Worm (Caenorhabditis elegans) whole organism, L4 larva: ENCODE data around the gene C14E2.7.

Experiments
- F10B5.3 ChIP-seq: sonication (generic microtip); optimal IDR thresholded peaks from 2 replicates; lab custom pipeline; 2016; ENCODE audit warnings: mild to moderate bottlenecking, missing genetic modification characterization, missing compliant biosample characterization
- F37D6.2 ChIP-seq: sonication (generic microtip); optimal IDR thresholded peaks from 2 replicates; lab custom pipeline; 2016; ENCODE audit warnings: mild to moderate bottlenecking, missing genetic modification characterization, missing compliant biosample characterization
- F49E8.2 ChIP-seq: sonication (generic microtip); optimal IDR thresholded peaks from 2 replicates; lab custom pipeline; 2016; ENCODE audit warnings: missing compliant biosample characterization, mild to moderate bottlenecking, missing genetic modification characterization, borderline replicate concordance
- R02D3.7 ChIP-seq: fragments of 150-350 bp; sonication (generic microtip); optimal IDR thresholded peaks from 3 replicates; lab custom pipeline; 2014; ENCODE audit warnings: missing biosample characterization, missing genetic modification characterization
- Y105C5A.15 ChIP-seq: fragments of 200-800 bp; sonication (Bioruptor generic); IDR thresholded peaks from 2 replicates; pipeline ENCODE4 v1.3.6; 2022; ENCODE audit warnings: missing genetic modification characterization, missing compliant biosample characterization
- ZK546.5 ChIP-seq, 2 experiments: sonication (generic microtip); optimal IDR thresholded peaks; 2 replicates each; lab custom pipeline; 2017; ENCODE audit warnings: missing biosample characterization in 2 of 2, missing genetic modification characterization in 2 of 2
- aha-1 ChIP-seq: fragments of 150-350 bp; peaks from one replicate; lab custom pipeline; 2014; ENCODE audit warnings: missing biosample characterization, missing genetic modification characterization
- ama-1 ChIP-seq: fragments of 150-350 bp; optimal IDR thresholded peaks from 2 replicates; lab custom pipeline; 2014; ENCODE audit warnings: inconsistent platforms, mixed read lengths
- attf-4 ChIP-seq: sonication (generic microtip); optimal IDR thresholded peaks from 3 replicates; lab custom pipeline; 2017; ENCODE audit warnings: missing biosample characterization, missing genetic modification characterization
- ceh-32 ChIP-seq: sonication (generic microtip); optimal IDR thresholded peaks from 2 replicates; lab custom pipeline; 2016; ENCODE audit warnings: mild to moderate bottlenecking, missing genetic modification characterization, missing compliant biosample characterization; ENCODE audit not compliant: poor library complexity
- ces-1 ChIP-seq: fragments of 150-350 bp; sonication (generic microtip); optimal IDR thresholded peaks from 4 replicates; lab custom pipeline; 2014; ENCODE audit warnings: missing biosample characterization, missing genetic modification reagents, missing genetic modification characterization
- daf-8 ChIP-seq: fragments of 200-800 bp; sonication (Bioruptor generic); IDR thresholded peaks from 2 replicates; pipeline ENCODE4 v1.3.6; 2022; ENCODE audit warnings: missing genetic modification characterization, missing compliant biosample characterization
- duxl-1 ChIP-seq: sonication (generic microtip); optimal IDR thresholded peaks from 2 replicates; lab custom pipeline; 2016; ENCODE audit warnings: mild to moderate bottlenecking, missing genetic modification characterization, moderate library complexity, missing compliant biosample characterization; ENCODE audit not compliant: poor library complexity
- egl-27 ChIP-seq: sonication (generic microtip); optimal IDR thresholded peaks from 3 replicates; lab custom pipeline; 2017; ENCODE audit warnings: missing biosample characterization, missing genetic modification reagents, missing genetic modification characterization
- egl-43 ChIP-seq: fragments of 200-800 bp; sonication (Bioruptor generic); IDR thresholded peaks from 2 replicates; pipeline ENCODE4 v1.3.6; 2022; ENCODE audit warnings: missing genetic modification reagents, missing genetic modification characterization, missing compliant biosample characterization
- fos-1 ChIP-seq: fragments of 150-350 bp; optimal IDR thresholded peaks from 2 replicates; lab custom pipeline; 2014; ENCODE audit warnings: missing biosample characterization, missing genetic modification characterization
- hif-1 ChIP-seq, 2 experiments: sonication (generic microtip); optimal IDR thresholded peaks; 2 replicates each; lab custom pipeline; 2016 to 2017; ENCODE audit warnings: missing compliant biosample characterization in 2 of 2, missing genetic modification characterization in 2 of 2, missing genetic modification reagents in 2 of 2, missing genotype in 2 of 2, mild to moderate bottlenecking in 1 of 2
- hlh-11 ChIP-seq: fragments of 200-800 bp; sonication (Bioruptor generic); optimal IDR thresholded peaks from 2 replicates; lab custom pipeline; 2018; ENCODE audit warnings: mild to moderate bottlenecking, missing genetic modification characterization, missing compliant biosample characterization
- hlh-30 ChIP-seq: sonication (generic microtip); optimal IDR thresholded peaks from 2 replicates; lab custom pipeline; 2017; ENCODE audit warnings: antibody characterized with exemption, mild to moderate bottlenecking, missing genetic modification characterization, missing compliant biosample characterization; ENCODE audit not compliant: insufficient read depth
- hmg-1.1 ChIP-seq: fragments of 200-800 bp; sonication (Bioruptor generic); IDR thresholded peaks from 2 replicates; pipeline ENCODE4 v1.3.6; 2022; ENCODE audit warnings: missing genetic modification reagents, missing genetic modification characterization, missing compliant biosample characterization
- lim-7 ChIP-seq: fragments of 200-800 bp; sonication (Bioruptor generic); IDR thresholded peaks from 2 replicates; pipeline ENCODE4 v1.3.6; 2022; ENCODE audit warnings: missing genetic modification characterization, missing compliant biosample characterization
- lin-1 ChIP-seq: fragments of 200-800 bp; sonication (Bioruptor generic); IDR thresholded peaks from 2 replicates; pipeline ENCODE4 v1.3.6; 2022; ENCODE audit warnings: missing genetic modification reagents, missing genetic modification characterization, missing compliant biosample characterization
- lin-15B ChIP-seq: fragments of 150-350 bp; sonication (generic microtip); optimal IDR thresholded peaks from 3 replicates; lab custom pipeline; 2014; ENCODE audit warnings: missing biosample characterization, missing genetic modification characterization
- lin-38 ChIP-seq: fragments of 200-800 bp; sonication (Bioruptor generic); IDR thresholded peaks from 2 replicates; pipeline ENCODE4 v1.3.6; 2022; ENCODE audit warnings: missing genetic modification reagents, missing genetic modification characterization, missing compliant biosample characterization
- lir-3 ChIP-seq: sonication (generic microtip); optimal IDR thresholded peaks from 2 replicates; lab custom pipeline; 2016; ENCODE audit warnings: mild to moderate bottlenecking, missing genetic modification characterization, missing compliant biosample characterization
- madf-9 ChIP-seq: fragments of 200-800 bp; sonication (Bioruptor generic); conservative IDR thresholded peaks from 2 replicates; pipeline ENCODE4 v1.3.6; 2022; ENCODE audit warnings: missing genetic modification reagents, missing genetic modification characterization, missing compliant biosample characterization
- mdl-1 ChIP-seq, 2 experiments: fragments of 150-350 bp in 1 of 2; sonication (generic microtip) in 1 of 2; optimal IDR thresholded peaks; 2 replicates each; lab custom pipeline; 2014 to 2017; ENCODE audit warnings: missing biosample characterization in 2 of 2, missing genetic modification characterization in 2 of 2
- mxl-3 ChIP-seq: fragments of 200-800 bp; sonication (Bioruptor generic); optimal IDR thresholded peaks from 2 replicates; lab custom pipeline; 2018; ENCODE audit warnings: mild to moderate bottlenecking, missing genetic modification characterization, missing compliant biosample characterization
- nhr-28 ChIP-seq: fragments of 150-350 bp; optimal IDR thresholded peaks from 2 replicates; lab custom pipeline; 2014; ENCODE audit warnings: missing biosample characterization, missing genetic modification characterization
- nhr-41 ChIP-seq: fragments of 200-800 bp; sonication (Bioruptor generic); IDR thresholded peaks from 2 replicates; pipeline ENCODE4 v1.3.6; 2022; ENCODE audit warnings: missing genetic modification reagents, missing genetic modification characterization, missing compliant biosample characterization
- pqm-1 ChIP-seq: sonication (generic microtip); optimal IDR thresholded peaks from 2 replicates; lab custom pipeline; 2017; ENCODE audit warnings: missing biosample characterization, missing genetic modification characterization
- rbr-2 ChIP-seq: sonication (generic microtip); optimal IDR thresholded peaks from 2 replicates; lab custom pipeline; 2016; ENCODE audit warnings: missing genotype, missing genetic modification characterization, missing compliant biosample characterization
- sdz-12 ChIP-seq: fragments of 200-800 bp; sonication (Bioruptor generic); optimal IDR thresholded peaks from 2 replicates; lab custom pipeline; 2018; ENCODE audit warnings: mild to moderate bottlenecking, missing genetic modification characterization, missing compliant biosample characterization
- set-16 ChIP-seq: fragments of 200-800 bp; sonication (Bioruptor generic); IDR thresholded peaks from 2 replicates; pipeline ENCODE4 v1.3.6; 2022; ENCODE audit warnings: missing genetic modification reagents, missing genetic modification characterization, missing compliant biosample characterization
- snpc-1.2 ChIP-seq: fragments of 200-800 bp; sonication (Bioruptor generic); IDR thresholded peaks from 2 replicates; pipeline ENCODE4 v1.3.6; 2022; ENCODE audit warnings: missing genetic modification reagents, missing genetic modification characterization, missing compliant biosample characterization
- tra-1 ChIP-seq: fragments of 200-800 bp; sonication (Bioruptor generic); IDR thresholded peaks from 2 replicates; pipeline ENCODE4 v1.3.6; 2022; ENCODE audit warnings: missing genetic modification reagents, missing genetic modification characterization, missing compliant biosample characterization
- unc-62 ChIP-seq, 3 experiments: fragments of 150-350 bp in 1 of 3; sonication (generic microtip); optimal IDR thresholded peaks in 2 of 3; peaks in 1 of 3; 1 replicate in 1 of 3; 2 replicates in 2 of 3; lab custom pipeline; 2014 to 2017; ENCODE audit warnings: missing biosample characterization in 3 of 3, missing genetic modification characterization in 3 of 3, missing genetic modification reagents in 3 of 3, missing genotype in 1 of 3
- vab-7 ChIP-seq: fragments of 200-800 bp; sonication (Bioruptor generic); IDR thresholded peaks from 2 replicates; pipeline ENCODE4 v1.3.6; 2022; ENCODE audit warnings: missing genetic modification reagents, missing genetic modification characterization, missing compliant biosample characterization
- zip-11 ChIP-seq: fragments of 200-800 bp; sonication (Bioruptor generic); IDR thresholded peaks from 2 replicates; pipeline ENCODE4 v1.3.6; 2022; ENCODE audit warnings: missing genetic modification characterization, missing compliant biosample characterization

Gene C14E2.7

DNA sequence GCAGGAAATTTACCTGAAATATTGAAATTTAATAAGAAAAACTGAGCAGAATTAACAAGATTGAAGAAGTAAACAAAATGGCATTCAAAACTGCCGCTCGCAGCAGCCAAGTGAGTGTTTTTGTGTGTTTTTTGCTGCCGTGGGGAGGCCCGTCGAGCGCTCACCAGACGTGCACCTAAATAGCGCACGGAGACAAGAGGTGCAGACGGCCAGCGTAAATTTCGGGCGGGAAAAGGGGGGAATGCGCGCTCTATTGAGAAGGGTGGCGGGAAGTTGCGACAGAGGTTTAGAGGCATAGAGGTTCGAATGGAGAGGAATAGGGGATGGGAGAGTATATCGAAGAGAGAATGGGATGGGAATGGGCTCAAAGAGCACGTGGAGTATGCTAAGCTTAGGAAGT lies 40.0 kb downstream of the C14E2.7 start, which contains the start of gene ceh-39 (continued):
- 0 out of 2 replicates have a peak, but pooled peaks have one; percentile 46 for TF ChIP-seq vab-7 (GFP tag; lab: Robert Waterston, UW)
- peak in 1 of 2 experiments; percentile 7 for TF ChIP-seq unc-62 (GFP tag; optimal IDR thresholded peaks at IDR 0.05 in 1 of 2; lab: Kevin White, UChicago)
- no peak for TF ChIP-seq unc-62 (tag; optimal IDR thresholded peaks at IDR 0.05; lab: Kevin White, UChicago)
- TF ChIP-seq lin-38 (GFP tag; lab: Robert Waterston, UW): peak; percentile 85
- TF ChIP-seq nhr-28 (tag; lab: Kevin White, UChicago): no peak
- TF ChIP-seq hif-1 (tag; optimal IDR thresholded peaks at IDR 0.05; lab: Kevin White, UChicago): peak in 1 of 2 experiments; percentile 32
- TF ChIP-seq ZK546.5 (tag; optimal IDR thresholded peaks at IDR 0.05; lab: Kevin White, UChicago): no peak
- TF ChIP-seq lin-15B (tag; lab: Kevin White, UChicago): no peak
- TF ChIP-seq hlh-30 (tag; lab: Kevin White, UChicago): peak; percentile 41
- no peak for TF ChIP-seq F10B5.3 (tag; lab: Kevin White, UChicago)
- no peak for TF ChIP-seq F49E8.2 (tag; lab: Kevin White, UChicago)
- no peak for TF ChIP-seq sdz-12
- TF ChIP-seq snpc-1.2 (GFP tag; lab: Robert Waterston, UW): no peak
- peak in 1 of 2 experiments; percentile 41 for TF ChIP-seq mdl-1 (tag; optimal IDR thresholded peaks at IDR 0.05; lab: Kevin White, UChicago)
- TF ChIP-seq egl-43: no peak
- no peak for TF ChIP-seq madf-9 (GFP tag; lab: Robert Waterston, UW)
- no peak for TF ChIP-seq daf-8 (GFP tag; lab: Robert Waterston, UW)
- peak; percentile 48 for TF ChIP-seq duxl-1 (tag; lab: Kevin White, UChicago)
- TF ChIP-seq Y105C5A.15 (GFP tag; lab: Robert Waterston, UW): 0 out of 2 replicates have a peak, but pooled peaks have one; percentile 8
- TF ChIP-seq egl-27 (tag; lab: Kevin White, UChicago): no peak
- TF ChIP-seq set-16 (GFP tag; lab: Robert Waterston, UW): peak; percentile 75
- TF ChIP-seq attf-4 (tag; lab: Kevin White, UChicago): no peak
- TF ChIP-seq aha-1 (tag; lab: Kevin White, UChicago): peak; percentile 86
- TF ChIP-seq lin-1 (GFP tag; lab: Robert Waterston, UW): no peak
- no peak for TF ChIP-seq mxl-3
- TF ChIP-seq zip-11 (GFP tag; lab: Robert Waterston, UW): no peak
- no peak for TF ChIP-seq ces-1 (GFP tag; lab: Kevin White, UChicago)
- TF ChIP-seq hlh-11 (tag; lab: Kevin White, UChicago): peak; percentile 35
- no peak for TF ChIP-seq tra-1 (GFP tag; lab: Robert Waterston, UW)
- TF ChIP-seq fos-1 (tag; lab: Kevin White, UChicago): no peak
- TF ChIP-seq ceh-32: no peak
- TF ChIP-seq lir-3: no peak
- TF ChIP-seq lim-7 (GFP tag; lab: Robert Waterston, UW): no peak
- no peak for TF ChIP-seq ama-1 (lab: Kevin White, UChicago)
- TF ChIP-seq pqm-1 (tag; lab: Kevin White, UChicago): no peak
- TF ChIP-seq hmg-1.1 (GFP tag; lab: Robert Waterston, UW): peak; percentile 68
- TF ChIP-seq rbr-2: peak; percentile 69
- TF ChIP-seq, all 104 proteins: peak for 20

ce11 chrX:1857777-1858176 lies 41.6 kb downstream of the C14E2.7 start:
- no peak for TF ChIP-seq F49E8.2 (tag; lab: Kevin White, UChicago)
- TF ChIP-seq fos-1 (tag; lab: Kevin White, UChicago): no peak
- TF ChIP-seq F37D6.2: no peak
- TF ChIP-seq lir-3: no peak
- TF ChIP-seq ama-1 (lab: Kevin White, UChicago): no peak
- no peak for TF ChIP-seq R02D3.7 (tag; lab: Kevin White, UChicago)
- no peak for TF ChIP-seq nhr-41 (GFP tag; lab: Robert Waterston, UW)
- no peak for TF ChIP-seq unc-62 (GFP tag; optimal IDR thresholded peaks at IDR 0.05 in 1 of 2; lab: Kevin White, UChicago)
- TF ChIP-seq unc-62 (tag; optimal IDR thresholded peaks at IDR 0.05; lab: Kevin White, UChicago): no peak
